Worm (Caenorhabditis elegans) whole organism, L2 larva: ENCODE results near the gene T05A7.11.

Experiments
- ama-1 ChIP-seq: fragments of 150-350 bp; optimal IDR thresholded peaks from 2 replicates; lab custom pipeline; 2018; ENCODE audit warnings: inconsistent platforms
- ceh-82 ChIP-seq: fragments of 150-350 bp; optimal IDR thresholded peaks from 2 replicates; lab custom pipeline; 2014; ENCODE audit warnings: missing biosample characterization, missing genetic modification characterization
- crh-2 ChIP-seq: sonication (generic microtip); optimal IDR thresholded peaks from 2 replicates; lab custom pipeline; 2017; ENCODE audit warnings: missing biosample characterization, missing genetic modification characterization
- egl-27 ChIP-seq: sonication (generic microtip); optimal IDR thresholded peaks from 3 replicates; lab custom pipeline; 2017; ENCODE audit warnings: missing biosample characterization, missing genetic modification reagents, missing genetic modification characterization
- lin-11 ChIP-seq: fragments of 150-350 bp; sonication (generic microtip); optimal IDR thresholded peaks from 2 replicates; lab custom pipeline; 2014; ENCODE audit warnings: missing biosample characterization, missing genetic modification characterization, inconsistent platforms, mixed read lengths
- lsy-2 ChIP-seq, 2 experiments: fragments of 150-350 bp in 1 of 2; sonication (generic microtip) in 1 of 2; optimal IDR thresholded peaks; 2 replicates each; lab custom pipeline; 2014 to 2017; ENCODE audit warnings: missing biosample characterization in 2 of 2, missing genetic modification characterization in 2 of 2
- snpc-4 ChIP-seq: fragments of 150-350 bp; optimal IDR thresholded peaks from 2 replicates; lab custom pipeline; 2014; ENCODE audit warnings: missing biosample characterization, missing genetic modification characterization
- unc-62 ChIP-seq: fragments of 150-350 bp; optimal IDR thresholded peaks from 2 replicates; lab custom pipeline; 2014; ENCODE audit warnings: missing biosample characterization, missing genetic modification reagents, missing genetic modification characterization

DNA sequence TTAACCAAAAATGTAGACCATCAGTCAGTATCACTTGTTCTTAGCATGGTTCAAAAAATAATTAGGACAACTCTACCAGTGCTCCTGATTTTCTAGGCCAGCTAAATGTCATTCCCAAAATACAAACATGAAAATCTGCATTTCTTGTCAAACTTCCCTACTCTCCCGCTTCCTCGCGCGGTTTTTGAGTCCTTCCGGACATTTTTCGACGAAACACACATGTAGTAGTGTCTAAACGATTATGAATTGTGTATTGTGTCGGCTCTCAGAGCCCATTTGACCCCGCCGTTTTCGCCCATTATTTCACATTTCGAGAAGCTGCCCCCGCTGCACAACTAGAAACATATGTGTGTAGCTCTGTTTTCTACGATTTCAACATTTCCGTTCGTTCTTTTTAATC is 38.7 kb downstream of the T05A7.11 start, which contains the start of gene F35D11.1:
- TF ChIP-seq unc-62 (GFP tag; lab: Kevin White, UChicago) (no peak), crh-2 (no peak), lsy-2 (tag; optimal IDR thresholded peaks at IDR 0.05; lab: Kevin White, UChicago) (no peak), ama-1 (lab: Kevin White, UChicago) (no peak), lin-11 (tag; lab: Kevin White, UChicago) (no peak), ceh-82 (tag; lab: Kevin White, UChicago) (no peak), egl-27 (tag; lab: Kevin White, UChicago) (no peak), snpc-4 (tag; lab: Kevin White, UChicago) (no peak)
